Worm (Caenorhabditis elegans) whole organism, L4 larva: Measurements from ENCODE around the gene srg-64.

Source experiments
- F26F4.8 ChIP-seq: fragments of 200-800 bp; sonication (Bioruptor generic); conservative IDR thresholded peaks from 2 replicates; pipeline ENCODE4 v1.3.6; 2022; ENCODE audit warnings: missing genetic modification characterization, missing compliant biosample characterization
- F49E8.2 ChIP-seq: sonication (generic microtip); optimal IDR thresholded peaks from 2 replicates; lab custom pipeline; 2016; ENCODE audit warnings: missing compliant biosample characterization, mild to moderate bottlenecking, missing genetic modification characterization, borderline replicate concordance
- R02D3.7 ChIP-seq: fragments of 150-350 bp; sonication (generic microtip); optimal IDR thresholded peaks from 3 replicates; lab custom pipeline; 2014; ENCODE audit warnings: missing biosample characterization, missing genetic modification characterization
- T20F7.1 ChIP-seq: fragments of 200-800 bp; sonication (Bioruptor generic); optimal IDR thresholded peaks from 2 replicates; lab custom pipeline; 2018; ENCODE audit warnings: mild to moderate bottlenecking, missing genetic modification characterization, missing compliant biosample characterization
- Y105C5A.15 ChIP-seq: fragments of 200-800 bp; sonication (Bioruptor generic); IDR thresholded peaks from 2 replicates; pipeline ENCODE4 v1.3.6; 2022; ENCODE audit warnings: missing genetic modification characterization, missing compliant biosample characterization
- Y5F2A.4 ChIP-seq: fragments of 200-800 bp; sonication (Bioruptor generic); optimal IDR thresholded peaks from 2 replicates; lab custom pipeline; 2018; ENCODE audit warnings: mild to moderate bottlenecking, missing genetic modification characterization, missing compliant biosample characterization
- ZK546.5 ChIP-seq, 2 experiments: sonication (generic microtip); optimal IDR thresholded peaks; 2 replicates each; lab custom pipeline; 2017; ENCODE audit warnings: missing biosample characterization in 2 of 2, missing genetic modification characterization in 2 of 2
- aha-1 ChIP-seq: fragments of 150-350 bp; peaks from one replicate; lab custom pipeline; 2014; ENCODE audit warnings: missing biosample characterization, missing genetic modification characterization
- aly-2 ChIP-seq: sonication (generic microtip); optimal IDR thresholded peaks from 2 replicates; lab custom pipeline; 2018; ENCODE audit warnings: missing biosample characterization, missing genetic modification characterization
- ceh-20 ChIP-seq: fragments of 200-800 bp; sonication (Bioruptor generic); IDR thresholded peaks from 2 replicates; pipeline ENCODE4 v1.3.6; 2022; ENCODE audit warnings: missing genetic modification reagents, missing genetic modification characterization, missing compliant biosample characterization
- ceh-32 ChIP-seq: sonication (generic microtip); optimal IDR thresholded peaks from 2 replicates; lab custom pipeline; 2016; ENCODE audit warnings: mild to moderate bottlenecking, missing genetic modification characterization, missing compliant biosample characterization; ENCODE audit not compliant: poor library complexity
- ceh-62 ChIP-seq: sonication (generic microtip); optimal IDR thresholded peaks from 2 replicates; lab custom pipeline; 2017; ENCODE audit warnings: missing biosample characterization, missing genetic modification characterization
- ces-1 ChIP-seq: fragments of 150-350 bp; sonication (generic microtip); optimal IDR thresholded peaks from 4 replicates; lab custom pipeline; 2014; ENCODE audit warnings: missing biosample characterization, missing genetic modification reagents, missing genetic modification characterization
- ctbp-1 ChIP-seq: fragments of 200-800 bp; sonication (Bioruptor generic); IDR thresholded peaks from 2 replicates; pipeline ENCODE4 v1.3.6; 2022; ENCODE audit warnings: missing genetic modification reagents, missing genetic modification characterization, missing compliant biosample characterization
- dmd-8 ChIP-seq: fragments of 200-800 bp; sonication (Bioruptor generic); IDR thresholded peaks from 2 replicates; pipeline ENCODE4 v1.3.6; 2022; ENCODE audit warnings: missing genetic modification characterization, missing compliant biosample characterization
- dpl-1 ChIP-seq: fragments of 150-350 bp; optimal IDR thresholded peaks from 2 replicates; lab custom pipeline; 2014; ENCODE audit warnings: missing biosample characterization, missing genetic modification reagents, missing genetic modification characterization
- duxl-1 ChIP-seq: sonication (generic microtip); optimal IDR thresholded peaks from 2 replicates; lab custom pipeline; 2016; ENCODE audit warnings: mild to moderate bottlenecking, missing genetic modification characterization, moderate library complexity, missing compliant biosample characterization; ENCODE audit not compliant: poor library complexity
- egl-27 ChIP-seq: sonication (generic microtip); optimal IDR thresholded peaks from 3 replicates; lab custom pipeline; 2017; ENCODE audit warnings: missing biosample characterization, missing genetic modification reagents, missing genetic modification characterization
- egl-43 ChIP-seq: fragments of 200-800 bp; sonication (Bioruptor generic); IDR thresholded peaks from 2 replicates; pipeline ENCODE4 v1.3.6; 2022; ENCODE audit warnings: missing genetic modification reagents, missing genetic modification characterization, missing compliant biosample characterization
- gei-8 ChIP-seq: fragments of 200-800 bp; sonication (Bioruptor generic); optimal IDR thresholded peaks from 2 replicates; lab custom pipeline; 2018; ENCODE audit warnings: mild to moderate bottlenecking, missing genetic modification characterization, missing compliant biosample characterization
- hif-1 ChIP-seq, 2 experiments: sonication (generic microtip); optimal IDR thresholded peaks; 2 replicates each; lab custom pipeline; 2016 to 2017; ENCODE audit warnings: missing compliant biosample characterization in 2 of 2, missing genetic modification characterization in 2 of 2, missing genetic modification reagents in 2 of 2, missing genotype in 2 of 2, mild to moderate bottlenecking in 1 of 2
- hlh-30 ChIP-seq: sonication (generic microtip); optimal IDR thresholded peaks from 2 replicates; lab custom pipeline; 2017; ENCODE audit warnings: antibody characterized with exemption, mild to moderate bottlenecking, missing genetic modification characterization, missing compliant biosample characterization; ENCODE audit not compliant: insufficient read depth
- hmg-1.1 ChIP-seq: fragments of 200-800 bp; sonication (Bioruptor generic); IDR thresholded peaks from 2 replicates; pipeline ENCODE4 v1.3.6; 2022; ENCODE audit warnings: missing genetic modification reagents, missing genetic modification characterization, missing compliant biosample characterization
- lin-15B ChIP-seq: fragments of 150-350 bp; sonication (generic microtip); optimal IDR thresholded peaks from 3 replicates; lab custom pipeline; 2014; ENCODE audit warnings: missing biosample characterization, missing genetic modification characterization
- lin-29 ChIP-seq: fragments of 200-800 bp; sonication (Bioruptor generic); IDR thresholded peaks from 2 replicates; pipeline ENCODE4 v1.3.6; 2022; ENCODE audit warnings: missing genetic modification reagents, missing genetic modification characterization, missing compliant biosample characterization
- lin-39 ChIP-seq: fragments of 150-350 bp; optimal IDR thresholded peaks from 2 replicates; lab custom pipeline; 2014; ENCODE audit warnings: missing biosample characterization, missing genetic modification reagents, missing genetic modification characterization
- madf-5 ChIP-seq, 2 experiments: fragments of 200-800 bp; sonication (Bioruptor generic); IDR thresholded peaks; 2 replicates each; pipeline ENCODE4 v1.3.6; 2022; ENCODE audit warnings: missing compliant biosample characterization in 2 of 2, missing genetic modification characterization in 2 of 2
- madf-9 ChIP-seq: fragments of 200-800 bp; sonication (Bioruptor generic); conservative IDR thresholded peaks from 2 replicates; pipeline ENCODE4 v1.3.6; 2022; ENCODE audit warnings: missing genetic modification reagents, missing genetic modification characterization, missing compliant biosample characterization
- mdl-1 ChIP-seq, 2 experiments: fragments of 150-350 bp in 1 of 2; sonication (generic microtip) in 1 of 2; optimal IDR thresholded peaks; 2 replicates each; lab custom pipeline; 2014 to 2017; ENCODE audit warnings: missing biosample characterization in 2 of 2, missing genetic modification characterization in 2 of 2
- mes-2 ChIP-seq: sonication (generic microtip); optimal IDR thresholded peaks from 2 replicates; lab custom pipeline; 2016; ENCODE audit warnings: missing genotype, mild to moderate bottlenecking, missing genetic modification characterization, missing compliant biosample characterization; ENCODE audit not compliant: poor library complexity, severe bottlenecking
- mxl-3 ChIP-seq: fragments of 200-800 bp; sonication (Bioruptor generic); optimal IDR thresholded peaks from 2 replicates; lab custom pipeline; 2018; ENCODE audit warnings: mild to moderate bottlenecking, missing genetic modification characterization, missing compliant biosample characterization
- nhr-10 ChIP-seq: fragments of 150-350 bp; optimal IDR thresholded peaks from 2 replicates; lab custom pipeline; 2014; ENCODE audit warnings: missing biosample characterization, missing genetic modification characterization
- nhr-102 ChIP-seq: sonication (generic microtip); optimal IDR thresholded peaks from 2 replicates; lab custom pipeline; 2016; ENCODE audit warnings: mild to moderate bottlenecking, missing genetic modification characterization, moderate library complexity, missing compliant biosample characterization
- nhr-11 ChIP-seq: fragments of 150-350 bp; optimal IDR thresholded peaks from 2 replicates; lab custom pipeline; 2014; ENCODE audit warnings: missing biosample characterization, missing genetic modification characterization
- nhr-237 ChIP-seq: sonication (generic microtip); optimal IDR thresholded peaks from 2 replicates; lab custom pipeline; 2017; ENCODE audit warnings: missing biosample characterization, missing genetic modification characterization
- nhr-25 ChIP-seq: sonication (generic microtip); optimal IDR thresholded peaks from 2 replicates; lab custom pipeline; 2017; ENCODE audit warnings: missing genetic modification characterization, mild to moderate bottlenecking, missing compliant biosample characterization, antibody characterized with exemption, moderate library complexity, borderline replicate concordance; ENCODE audit not compliant: insufficient read depth
- nhr-28 ChIP-seq: fragments of 150-350 bp; optimal IDR thresholded peaks from 2 replicates; lab custom pipeline; 2014; ENCODE audit warnings: missing biosample characterization, missing genetic modification characterization
- nhr-41 ChIP-seq: fragments of 200-800 bp; sonication (Bioruptor generic); IDR thresholded peaks from 2 replicates; pipeline ENCODE4 v1.3.6; 2022; ENCODE audit warnings: missing genetic modification reagents, missing genetic modification characterization, missing compliant biosample characterization
- nhr-6 ChIP-seq: fragments of 150-350 bp; optimal IDR thresholded peaks from 2 replicates; lab custom pipeline; 2014; ENCODE audit warnings: missing biosample characterization, missing genetic modification characterization
- pqm-1 ChIP-seq: sonication (generic microtip); optimal IDR thresholded peaks from 2 replicates; lab custom pipeline; 2017; ENCODE audit warnings: missing biosample characterization, missing genetic modification characterization
- saeg-2 ChIP-seq: fragments of 200-800 bp; sonication (Bioruptor generic); IDR thresholded peaks from 2 replicates; pipeline ENCODE4 v1.3.6; 2022; ENCODE audit warnings: missing genetic modification reagents, missing genetic modification characterization, missing compliant biosample characterization
- snpc-4 ChIP-seq: fragments of 150-350 bp; optimal IDR thresholded peaks from 2 replicates; lab custom pipeline; 2014; ENCODE audit warnings: missing biosample characterization, missing genetic modification characterization
- spr-1 ChIP-seq: sonication (generic microtip); optimal IDR thresholded peaks from 2 replicates; lab custom pipeline; 2016; ENCODE audit warnings: mild to moderate bottlenecking, missing genetic modification characterization, missing compliant biosample characterization
- spr-3 ChIP-seq: fragments of 200-800 bp; sonication (Bioruptor generic); optimal IDR thresholded peaks from 2 replicates; lab custom pipeline; 2018; ENCODE audit warnings: mild to moderate bottlenecking, missing genetic modification characterization, missing compliant biosample characterization
- tag-97 ChIP-seq: fragments of 200-800 bp; sonication (Bioruptor generic); IDR thresholded peaks from 2 replicates; pipeline ENCODE4 v1.3.6; 2022; ENCODE audit warnings: missing genetic modification characterization, missing compliant biosample characterization
- unc-39 ChIP-seq: sonication (generic microtip); optimal IDR thresholded peaks from 2 replicates; lab custom pipeline; 2017; ENCODE audit warnings: missing biosample characterization, missing genetic modification characterization
- unc-62 ChIP-seq, 3 experiments: fragments of 150-350 bp in 1 of 3; sonication (generic microtip); optimal IDR thresholded peaks in 2 of 3; peaks in 1 of 3; 1 replicate in 1 of 3; 2 replicates in 2 of 3; lab custom pipeline; 2014 to 2017; ENCODE audit warnings: missing biosample characterization in 3 of 3, missing genetic modification characterization in 3 of 3, missing genetic modification reagents in 3 of 3, missing genotype in 1 of 3
- zfp-3 ChIP-seq: fragments of 200-800 bp; sonication (Bioruptor generic); conservative IDR thresholded peaks from 2 replicates; pipeline ENCODE4 v1.3.6; 2022; ENCODE audit warnings: missing genetic modification reagents, missing genetic modification characterization, missing compliant biosample characterization

The srg-64 gene

DNA sequence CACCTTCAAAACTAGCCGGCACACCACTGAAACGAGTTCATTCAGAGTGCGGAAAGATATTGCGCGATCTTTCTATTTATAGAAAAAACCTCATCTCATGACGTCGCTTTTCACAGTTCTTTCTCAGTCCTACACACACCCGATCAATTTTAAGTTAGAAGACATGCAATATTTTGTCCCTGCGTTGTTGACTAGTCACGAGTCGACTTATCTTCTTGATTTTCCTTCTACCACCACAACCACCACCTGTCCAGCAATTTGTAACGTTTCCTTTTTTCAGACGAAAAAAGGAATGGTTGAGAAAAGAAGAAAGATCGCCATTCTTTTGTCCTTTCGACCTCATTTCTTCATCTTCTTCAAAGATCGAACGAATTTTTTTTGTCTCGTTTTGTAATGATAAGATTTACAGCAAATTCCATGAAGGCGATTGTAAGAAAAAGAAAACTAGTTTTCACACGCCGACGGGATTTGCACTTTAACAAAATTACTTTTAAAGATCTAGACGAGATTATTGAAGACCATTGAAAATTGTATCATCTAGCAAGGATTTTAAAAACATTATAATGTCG lies 34.2 kb downstream of the srg-64 start (continued):
- TF ChIP-seq lin-15B (tag; lab: Kevin White, UChicago): no peak
- TF ChIP-seq aha-1 (tag; lab: Kevin White, UChicago): peak; percentile 50
- TF ChIP-seq egl-43 (GFP tag; lab: Robert Waterston, UW): no peak
- TF ChIP-seq pqm-1 (tag; lab: Kevin White, UChicago): no peak
- TF ChIP-seq zfp-3 (GFP tag; lab: Robert Waterston, UW): no peak
- no peak for TF ChIP-seq lin-39 (tag; lab: Kevin White, UChicago)
- TF ChIP-seq Y105C5A.15: no peak
- TF ChIP-seq spr-1 (tag; lab: Kevin White, UChicago): no peak
- TF ChIP-seq duxl-1: no peak
- TF ChIP-seq hif-1 (tag; optimal IDR thresholded peaks at IDR 0.05; lab: Kevin White, UChicago): no peak
- no peak for TF ChIP-seq ceh-32 (tag; lab: Kevin White, UChicago)
- TF ChIP-seq nhr-102: no peak
- TF ChIP-seq unc-62 (GFP tag; optimal IDR thresholded peaks at IDR 0.05 in 1 of 2; lab: Kevin White, UChicago): no peak
- no peak for TF ChIP-seq unc-62 (tag; optimal IDR thresholded peaks at IDR 0.05; lab: Kevin White, UChicago)
- TF ChIP-seq ctbp-1 (GFP tag; lab: Robert Waterston, UW): no peak
- TF ChIP-seq egl-27: no peak
- TF ChIP-seq tag-97: no peak
- no peak for TF ChIP-seq ZK546.5 (tag; optimal IDR thresholded peaks at IDR 0.05; lab: Kevin White, UChicago)
- TF ChIP-seq gei-8 (GFP tag; lab: Kevin White, UChicago): peak; percentile 59
- TF ChIP-seq snpc-4 (tag; lab: Kevin White, UChicago): no peak
- TF ChIP-seq ces-1 (GFP tag; lab: Kevin White, UChicago): no peak
- TF ChIP-seq madf-9: no peak
- TF ChIP-seq mxl-3 (GFP tag; lab: Kevin White, UChicago): peak; percentile 60
- TF ChIP-seq T20F7.1 (GFP tag; lab: Kevin White, UChicago): no peak
- no peak for TF ChIP-seq F26F4.8 (GFP tag; lab: Robert Waterston, UW)
- no peak for TF ChIP-seq mes-2 (tag; lab: Kevin White, UChicago)
- no peak for TF ChIP-seq nhr-6
- TF ChIP-seq F49E8.2 (tag; lab: Kevin White, UChicago): no peak
- no peak for TF ChIP-seq hmg-1.1 (GFP tag; lab: Robert Waterston, UW)
- TF ChIP-seq lin-29 (GFP tag; lab: Robert Waterston, UW): no peak
- TF ChIP-seq aly-2 (tag; lab: Kevin White, UChicago): no peak
- TF ChIP-seq nhr-237 (tag; lab: Kevin White, UChicago): no peak
- TF ChIP-seq R02D3.7 (tag; lab: Kevin White, UChicago): no peak
- TF ChIP-seq ceh-62 (tag; lab: Kevin White, UChicago): no peak
- TF ChIP-seq spr-3 (GFP tag; lab: Kevin White, UChicago): no peak
- peak; percentile 78 for TF ChIP-seq hlh-30 (tag; lab: Kevin White, UChicago)
- no peak for TF ChIP-seq saeg-2 (GFP tag; lab: Robert Waterston, UW)
- TF ChIP-seq unc-39: no peak
- peak in 1 of 2 experiments; percentile 60 for TF ChIP-seq mdl-1 (tag; optimal IDR thresholded peaks at IDR 0.05; lab: Kevin White, UChicago)
- no peak for TF ChIP-seq nhr-10
- TF ChIP-seq nhr-41: no peak
- no peak for TF ChIP-seq nhr-25
- TF ChIP-seq nhr-28 (tag; lab: Kevin White, UChicago): peak; percentile 57
- TF ChIP-seq ceh-20 (GFP tag; lab: Robert Waterston, UW): no peak
- TF ChIP-seq dmd-8 (GFP tag; lab: Robert Waterston, UW): no peak
- TF ChIP-seq dpl-1 (GFP tag; lab: Kevin White, UChicago): no peak
- TF ChIP-seq nhr-11 (tag; lab: Kevin White, UChicago): no peak
- TF ChIP-seq Y5F2A.4 (GFP tag; lab: Kevin White, UChicago): no peak
- TF ChIP-seq madf-5 (GFP tag; IDR thresholded peaks at IDR 0.05; lab: Robert Waterston, UW): no peak
- TF ChIP-seq, all 104 proteins: peak for 15
